Worm (Caenorhabditis elegans) whole organism, mixed stage, embryonic: ENCODE measurements around the gene M163.1.
A peak's percentile ranks its signal among the peaks of the same experiment; 100 is the strongest.

Source experiments
- M03D4.4 ChIP-seq: sonication (generic microtip); optimal IDR thresholded peaks from 2 replicates; lab custom pipeline; 2017; ENCODE audit warnings: mild to moderate bottlenecking, missing genetic modification characterization, missing compliant biosample characterization
- bed-3 ChIP-seq: fragments of 200-800 bp; sonication (Bioruptor generic); optimal IDR thresholded peaks from 3 replicates; lab custom pipeline; 2018; ENCODE audit warnings: mild to moderate bottlenecking, missing genetic modification characterization, moderate library complexity, missing compliant biosample characterization
- blmp-1 ChIP-seq: fragments of 150-350 bp; optimal IDR thresholded peaks from 2 replicates; lab custom pipeline; 2014; ENCODE audit warnings: missing biosample characterization, missing genetic modification characterization
- ceh-39 ChIP-seq: fragments of 150-350 bp; optimal IDR thresholded peaks from 2 replicates; lab custom pipeline; 2014; ENCODE audit warnings: missing biosample characterization, missing genetic modification characterization
- ceh-43 ChIP-seq: fragments of 200-800 bp; sonication (Bioruptor generic); optimal IDR thresholded peaks from 2 replicates; lab custom pipeline; 2018; ENCODE audit warnings: mild to moderate bottlenecking, missing genetic modification characterization, moderate library complexity, missing compliant biosample characterization
- ceh-83 ChIP-seq: fragments of 200-800 bp; sonication (Bioruptor generic); optimal IDR thresholded peaks from 2 replicates; lab custom pipeline; 2018; ENCODE audit warnings: mild to moderate bottlenecking, missing genetic modification characterization, missing compliant biosample characterization
- ces-1 ChIP-seq: fragments of 150-350 bp; optimal IDR thresholded peaks from 2 replicates; lab custom pipeline; 2014; ENCODE audit warnings: missing biosample characterization, missing genetic modification reagents, missing genetic modification characterization
- cnd-1 ChIP-seq: fragments of 200-800 bp; sonication (Bioruptor generic); optimal IDR thresholded peaks from 2 replicates; lab custom pipeline; 2018; ENCODE audit warnings: mild to moderate bottlenecking, missing genetic modification characterization, missing compliant biosample characterization
- drap-1 ChIP-seq: fragments of 200-800 bp; sonication (Bioruptor generic); optimal IDR thresholded peaks from 3 replicates; lab custom pipeline; 2018; ENCODE audit warnings: mild to moderate bottlenecking, missing genetic modification characterization, missing compliant biosample characterization
- elt-1 ChIP-seq: sonication (generic microtip); optimal IDR thresholded peaks from 2 replicates; lab custom pipeline; 2017; ENCODE audit warnings: missing genetic modification characterization, mild to moderate bottlenecking, missing compliant biosample characterization, antibody characterized with exemption, moderate library complexity, borderline replicate concordance; ENCODE audit not compliant: insufficient read depth
- elt-3 ChIP-seq: fragments of 150-350 bp; optimal IDR thresholded peaks from 2 replicates; lab custom pipeline; 2014; ENCODE audit warnings: missing biosample characterization, missing genetic modification characterization
- flh-1 ChIP-seq: fragments of 200-800 bp; sonication (Bioruptor generic); optimal IDR thresholded peaks from 2 replicates; lab custom pipeline; 2018; ENCODE audit warnings: mild to moderate bottlenecking, missing genetic modification characterization, moderate library complexity, missing compliant biosample characterization
- ham-2 ChIP-seq: fragments of 200-800 bp; sonication (Bioruptor generic); optimal IDR thresholded peaks from 2 replicates; lab custom pipeline; 2018; ENCODE audit warnings: mild to moderate bottlenecking, missing genetic modification characterization, missing compliant biosample characterization
- hlh-1 ChIP-seq: fragments of 150-350 bp; optimal IDR thresholded peaks from 2 replicates; lab custom pipeline; 2014; ENCODE audit warnings: missing biosample characterization, missing genetic modification reagents, missing genetic modification characterization
- lin-13 ChIP-seq: fragments of 150-350 bp; optimal IDR thresholded peaks from 2 replicates; lab custom pipeline; 2014; ENCODE audit warnings: missing biosample characterization, missing genetic modification characterization
- lin-32 ChIP-seq: fragments of 200-800 bp; sonication (Bioruptor generic); optimal IDR thresholded peaks from 2 replicates; lab custom pipeline; 2018; ENCODE audit warnings: mild to moderate bottlenecking, missing genetic modification characterization, missing compliant biosample characterization
- lsy-2 ChIP-seq: fragments of 150-350 bp; optimal IDR thresholded peaks from 2 replicates; lab custom pipeline; 2014; ENCODE audit warnings: missing biosample characterization, missing genetic modification characterization
- mep-1 ChIP-seq: fragments of 150-350 bp; optimal IDR thresholded peaks from 2 replicates; lab custom pipeline; 2017; ENCODE audit warnings: missing biosample characterization, missing genetic modification reagents, missing genetic modification characterization, inconsistent platforms
- mls-2 ChIP-seq: sonication (generic microtip); optimal IDR thresholded peaks from 2 replicates; lab custom pipeline; 2016; ENCODE audit warnings: mild to moderate bottlenecking, missing genetic modification characterization, moderate library complexity, missing compliant biosample characterization
- nhr-12 ChIP-seq: fragments of 150-350 bp; optimal IDR thresholded peaks from 2 replicates; lab custom pipeline; 2014; ENCODE audit warnings: missing biosample characterization, missing genetic modification characterization
- nhr-2 ChIP-seq: fragments of 150-350 bp; optimal IDR thresholded peaks from 2 replicates; lab custom pipeline; 2014; ENCODE audit warnings: missing biosample characterization, missing genetic modification characterization
- nhr-237 ChIP-seq: fragments of 150-350 bp; optimal IDR thresholded peaks from 2 replicates; lab custom pipeline; 2014; ENCODE audit warnings: missing biosample characterization, missing genetic modification characterization
- nhr-28 ChIP-seq: fragments of 150-350 bp; optimal IDR thresholded peaks from 2 replicates; lab custom pipeline; 2014; ENCODE audit warnings: missing biosample characterization, missing genetic modification characterization
- nhr-76 ChIP-seq: sonication (generic microtip); optimal IDR thresholded peaks from 2 replicates; lab custom pipeline; 2017; ENCODE audit warnings: missing biosample characterization, missing genetic modification characterization
- sem-2 ChIP-seq: fragments of 200-800 bp; sonication (Bioruptor generic); optimal IDR thresholded peaks from 2 replicates; lab custom pipeline; 2018; ENCODE audit warnings: mild to moderate bottlenecking, missing genetic modification characterization, missing compliant biosample characterization
- sptf-1 ChIP-seq: sonication (generic microtip); optimal IDR thresholded peaks from 2 replicates; lab custom pipeline; 2017; ENCODE audit warnings: mild to moderate bottlenecking, missing genetic modification characterization, moderate library complexity, missing compliant biosample characterization
- tbx-8 ChIP-seq: fragments of 200-800 bp; sonication (Bioruptor generic); optimal IDR thresholded peaks from 2 replicates; lab custom pipeline; 2018; ENCODE audit warnings: mild to moderate bottlenecking, missing genetic modification characterization, moderate library complexity, missing compliant biosample characterization
- unc-120 ChIP-seq: sonication (generic microtip); optimal IDR thresholded peaks from 2 replicates; lab custom pipeline; 2017; ENCODE audit warnings: missing genetic modification characterization, missing compliant biosample characterization; ENCODE audit not compliant: poor library complexity, severe bottlenecking
- unc-39 ChIP-seq: fragments of 150-350 bp; optimal IDR thresholded peaks from 2 replicates; lab custom pipeline; 2014; ENCODE audit warnings: missing biosample characterization, missing genetic modification characterization
- unc-62 ChIP-seq: fragments of 150-350 bp; optimal IDR thresholded peaks from 2 replicates; lab custom pipeline; 2014; ENCODE audit warnings: missing biosample characterization, missing genetic modification reagents, missing genetic modification characterization
- zip-8 ChIP-seq: fragments of 150-350 bp; optimal IDR thresholded peaks from 2 replicates; lab custom pipeline; 2014; ENCODE audit warnings: missing biosample characterization, missing genetic modification characterization
- ztf-11 ChIP-seq: fragments of 150-350 bp; optimal IDR thresholded peaks from 2 replicates; lab custom pipeline; 2014; ENCODE audit warnings: missing biosample characterization, missing genetic modification characterization

The M163.1 gene

DNA sequence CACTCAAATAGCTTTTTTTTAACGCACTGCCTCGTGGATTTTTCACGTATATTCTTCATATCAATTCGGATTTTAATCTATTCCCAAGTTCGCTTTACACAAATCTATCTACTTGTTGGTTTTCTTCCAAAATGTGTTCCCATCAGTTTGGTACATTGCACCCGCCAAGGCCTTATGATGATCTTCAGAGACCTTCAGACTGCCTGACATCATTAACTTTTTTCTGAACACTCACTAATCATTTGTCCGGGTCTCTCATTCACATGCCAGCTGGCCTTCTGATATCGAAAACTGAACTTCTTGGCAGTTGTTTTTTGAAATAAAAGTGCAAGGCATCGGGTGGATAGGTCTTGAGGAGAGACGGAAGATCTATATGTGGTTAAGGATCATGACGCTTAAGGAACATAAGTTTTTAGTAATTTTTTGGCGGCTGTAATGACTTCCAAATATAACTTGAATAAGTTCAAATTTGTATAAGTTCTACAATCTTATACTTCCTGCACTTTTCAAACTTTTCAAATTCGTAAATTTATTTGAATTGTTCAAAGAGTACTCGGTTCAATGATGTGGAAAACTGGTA lies 3.7 kb downstream of the M163.1 start:
- TF ChIP-seq sptf-1 (tag; lab: Kevin White, UChicago): no peak
- no peak for TF ChIP-seq unc-39 (tag; lab: Kevin White, UChicago)
- no peak for TF ChIP-seq tbx-8 (GFP tag; lab: Kevin White, UChicago)
- no peak for TF ChIP-seq lin-32 (GFP tag; lab: Kevin White, UChicago)
- no peak for TF ChIP-seq elt-1
- no peak for TF ChIP-seq hlh-1 (tag; lab: Kevin White, UChicago)
- no peak for TF ChIP-seq bed-3 (GFP tag; lab: Kevin White, UChicago)
- TF ChIP-seq ztf-11 (tag; lab: Kevin White, UChicago): no peak
- TF ChIP-seq nhr-12 (tag; lab: Kevin White, UChicago): no peak
- TF ChIP-seq blmp-1: no peak
- TF ChIP-seq cnd-1: no peak

- TF ChIP-seq unc-62 (GFP tag; lab: Kevin White, UChicago) (no peak), hlh-1 (tag; lab: Kevin White, UChicago) (peak; percentile 49)
- TF ChIP-seq, all 35 proteins: peak for 1
Observed at ce11 chrX:14496545-14496944, 7.1 kb downstream of the M163.1 start.

DNA sequence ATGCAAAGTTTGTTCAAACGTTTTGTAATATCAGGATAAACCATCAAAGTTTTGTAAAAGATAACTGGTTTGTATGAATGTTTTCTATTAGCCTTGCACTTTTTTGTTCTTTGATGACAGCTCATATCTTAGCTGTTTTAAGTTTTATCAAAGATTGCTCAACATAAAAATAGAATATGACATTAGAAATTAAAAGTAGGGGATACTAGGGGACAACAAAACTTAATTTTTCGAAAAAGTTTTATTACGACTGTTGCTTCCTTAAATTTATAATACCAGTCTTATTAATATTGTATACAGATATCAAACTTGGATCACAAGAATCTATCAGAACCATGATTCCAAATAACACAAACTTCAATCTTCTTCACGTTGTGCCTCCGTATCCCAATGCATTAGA lies 7.8 kb downstream of the M163.1 start, which contains the start of gene ztf-14:
TSS of gene ztf-14 (plus strand) at position 301 of the 400 bp plus-strand sequence.
- TF ChIP-seq nhr-76 (no peak), unc-120 (tag; lab: Kevin White, UChicago) (no peak), hlh-1 (tag; lab: Kevin White, UChicago) (no peak), nhr-2 (tag; lab: Kevin White, UChicago) (no peak), nhr-12 (tag; lab: Kevin White, UChicago) (no peak), mls-2 (tag; lab: Kevin White, UChicago) (no peak), tbx-8 (GFP tag; lab: Kevin White, UChicago) (no peak), drap-1 (GFP tag; lab: Kevin White, UChicago) (no peak), ceh-43 (no peak), flh-1 (GFP tag; lab: Kevin White, UChicago) (no peak), sptf-1 (tag; lab: Kevin White, UChicago) (no peak), lsy-2 (tag; lab: Kevin White, UChicago) (no peak), nhr-237 (tag; lab: Kevin White, UChicago) (no peak), zip-8 (no peak), lin-32 (GFP tag; lab: Kevin White, UChicago) (no peak), ceh-39 (no peak)

ce11 chrX:14495075-14495474 lies 8.5 kb downstream of the M163.1 start:
- no peak for TF ChIP-seq nhr-12 (tag; lab: Kevin White, UChicago)
- TF ChIP-seq lsy-2 (tag; lab: Kevin White, UChicago): no peak
- TF ChIP-seq elt-1: no peak
- TF ChIP-seq ceh-43: no peak
- TF ChIP-seq sptf-1 (tag; lab: Kevin White, UChicago): no peak
- TF ChIP-seq lin-32 (GFP tag; lab: Kevin White, UChicago): no peak
- TF ChIP-seq tbx-8 (GFP tag; lab: Kevin White, UChicago): no peak
- TF ChIP-seq hlh-1 (tag; lab: Kevin White, UChicago): no peak
- TF ChIP-seq nhr-28 (tag; lab: Kevin White, UChicago): no peak
- no peak for TF ChIP-seq nhr-2 (tag; lab: Kevin White, UChicago)

DNA sequence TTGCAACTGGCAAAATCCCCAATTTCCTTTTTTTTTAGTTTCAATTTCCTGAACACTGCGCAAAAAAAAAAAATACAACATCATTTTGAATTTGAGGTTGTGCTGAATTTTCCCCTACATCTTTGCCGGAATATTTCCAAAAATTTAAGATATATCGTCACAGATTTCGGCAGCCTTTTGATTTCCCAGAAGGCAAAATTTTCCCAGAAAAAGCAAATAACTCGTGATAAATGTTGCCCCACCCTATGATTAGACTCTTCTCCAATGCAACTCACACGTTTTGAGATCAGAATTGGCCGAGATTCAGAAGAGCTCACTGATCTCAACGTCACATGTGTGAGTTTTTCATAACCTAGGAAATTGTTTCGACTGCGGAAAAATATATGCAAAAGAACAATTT lies 11.2 kb downstream of the M163.1 start:
- TF ChIP-seq drap-1 (GFP tag; lab: Kevin White, UChicago): no peak
- no peak for TF ChIP-seq ham-2 (GFP tag; lab: Kevin White, UChicago)
- TF ChIP-seq tbx-8 (GFP tag; lab: Kevin White, UChicago): no peak
- no peak for TF ChIP-seq unc-62 (GFP tag; lab: Kevin White, UChicago)
- TF ChIP-seq sem-2: no peak
- no peak for TF ChIP-seq lsy-2 (tag; lab: Kevin White, UChicago)
- no peak for TF ChIP-seq nhr-12 (tag; lab: Kevin White, UChicago)
- no peak for TF ChIP-seq nhr-237 (tag; lab: Kevin White, UChicago)
- no peak for TF ChIP-seq zip-8
- TF ChIP-seq ceh-39: no peak
- TF ChIP-seq mep-1 (tag; lab: Kevin White, UChicago): no peak
- TF ChIP-seq elt-3 (tag; lab: Kevin White, UChicago): no peak

ce11 chrX:14491103-14491502 lies 12.5 kb downstream of the M163.1 start:
- TF ChIP-seq ceh-43 (no peak), drap-1 (GFP tag; lab: Kevin White, UChicago) (no peak), nhr-237 (tag; lab: Kevin White, UChicago) (no peak), unc-39 (tag; lab: Kevin White, UChicago) (no peak), cnd-1 (peak; percentile 55), nhr-2 (tag; lab: Kevin White, UChicago) (no peak), unc-62 (GFP tag; lab: Kevin White, UChicago) (no peak), M03D4.4 (tag; lab: Kevin White, UChicago) (no peak), ham-2 (GFP tag; lab: Kevin White, UChicago) (no peak), blmp-1 (no peak), hlh-1 (tag; lab: Kevin White, UChicago) (no peak), nhr-12 (tag; lab: Kevin White, UChicago) (no peak), sem-2 (no peak), unc-120 (tag; lab: Kevin White, UChicago) (no peak), elt-1 (no peak), tbx-8 (GFP tag; lab: Kevin White, UChicago) (no peak), lin-13 (tag; lab: Kevin White, UChicago) (no peak), ceh-83 (GFP tag; lab: Kevin White, UChicago) (no peak), zip-8 (peak; percentile 23), ces-1 (GFP tag; lab: Kevin White, UChicago) (no peak), ztf-11 (tag; lab: Kevin White, UChicago) (no peak), sptf-1 (tag; lab: Kevin White, UChicago) (no peak), elt-3 (tag; lab: Kevin White, UChicago) (no peak), mls-2 (tag; lab: Kevin White, UChicago) (peak; percentile 22), lin-32 (GFP tag; lab: Kevin White, UChicago) (no peak), nhr-76 (no peak), lsy-2 (tag; lab: Kevin White, UChicago) (no peak)
